Worm (Caenorhabditis elegans) whole organism, dauer: ENCODE data around the gene T05A8.8.

Experiments
- unc-62 ChIP-seq: sonication (generic microtip); optimal IDR thresholded peaks from 2 replicates; lab custom pipeline; 2017; ENCODE audit warnings: missing biosample characterization, missing genetic modification reagents, missing genetic modification characterization

T05A8.8 gene

ce11 chrII:2756351-2756750 lies 19.9 kb downstream of the T05A8.8 start:
- no peak for TF ChIP-seq unc-62

- TF ChIP-seq unc-62: no peak
Measured at ce11 chrII:2757954-2758353, 21.5 kb downstream of the T05A8.8 start, which contains the start of gene F29A7.8. Gene F29A7.8 (minus strand): TSS chrII:2758054.

- TF ChIP-seq unc-62: no peak
Measured at ce11 chrII:2758476-2758875, 22.0 kb downstream of the T05A8.8 start, which contains the start of gene fbxb-107. Gene fbxb-107 (plus strand): TSS chrII:2758772.

- TF ChIP-seq unc-62: no peak
Measured at ce11 chrII:2762108-2762507, 25.6 kb downstream of the T05A8.8 start, which contains the start of gene fbxb-106. Gene fbxb-106 (plus strand): TSS chrII:2762408.

ce11 chrII:2764664-2765063 lies 28.2 kb downstream of the T05A8.8 start, which contains the start of gene fbxb-108:
Gene fbxb-108 (plus strand): TSS chrII:2764964.
- no peak for TF ChIP-seq unc-62

ce11 chrII:2766331-2766730 lies 29.9 kb downstream of the T05A8.8 start, which contains the start of gene F08D12.15:
Gene F08D12.15 (plus strand): TSS chrII:2766631.
- TF ChIP-seq unc-62: no peak

- no peak for TF ChIP-seq unc-62
Measured at ce11 chrII:2769021-2769420, 32.5 kb downstream of the T05A8.8 start, which contains the start of gene F08D12.7. Gene F08D12.7 (minus strand): TSS chrII:2769121.

- no peak for TF ChIP-seq unc-62
Measured at ce11 chrII:2770788-2771187, 34.3 kb downstream of the T05A8.8 start, which contains the start of gene fbxb-105. Gene fbxb-105 (minus strand): TSS chrII:2770888.

ce11 chrII:2772166-2772565 lies 35.7 kb downstream of the T05A8.8 start, which contains the start of gene sdz-10:
Gene sdz-10 (minus strand): TSS chrII:2772266.
- TF ChIP-seq unc-62: no peak

ce11 chrII:2773534-2773933 lies 37.1 kb downstream of the T05A8.8 start, which contains the start of gene sdz-9:
Gene sdz-9 (minus strand): TSS chrII:2773634.
- TF ChIP-seq unc-62: no peak

- no peak for TF ChIP-seq unc-62
Measured at ce11 chrII:2774904-2775303, 38.4 kb downstream of the T05A8.8 start, which contains the start of gene fbxb-111. Gene fbxb-111 (minus strand): TSS chrII:2775004.

ce11 chrII:2777846-2778245 lies 41.4 kb downstream of the T05A8.8 start, which contains the start of gene F08D12.4:
Gene F08D12.4 (plus strand): TSS chrII:2778146.
- TF ChIP-seq unc-62: no peak

- no peak for TF ChIP-seq unc-62
Measured at ce11 chrII:2779253-2779652, 42.8 kb downstream of the T05A8.8 start, which contains the start of gene F08D12.3. Gene F08D12.3 (plus strand): TSS chrII:2779553.

ce11 chrII:2780804-2781203 lies 44.3 kb downstream of the T05A8.8 start:
- no peak for TF ChIP-seq unc-62

ce11 chrII:2781355-2781754 lies 44.9 kb downstream of the T05A8.8 start, which contains the start of gene F08D12.2:
Gene F08D12.2 (plus strand): TSS chrII:2781655.
- no peak for TF ChIP-seq unc-62

ce11 chrII:2783380-2783779 lies 46.9 kb downstream of the T05A8.8 start:
- TF ChIP-seq unc-62: no peak

- TF ChIP-seq unc-62: no peak
Measured at ce11 chrII:2785787-2786186, 49.3 kb downstream of the T05A8.8 start.

ce11 chrII:2787031-2787512 lies 50.6 kb downstream of the T05A8.8 start, which contains the start of the genes F08D12.12 and srpa-72:
Gene F08D12.12 (minus strand): TSS chrII:2787081.
Gene srpa-72 (plus strand): TSS chrII:2787481.
- no peak for TF ChIP-seq unc-62
